Worm (Caenorhabditis elegans): ENCODE data around the gene srx-36.

srx-36 gene

ce11 chrV:7130974-7131373 is at the start of gene srx-36:
TSS of gene srx-36 (minus strand) at chrV:7131074.
- no peak for TF ChIP-seq fax-1 (tag; optimal IDR thresholded peaks at IDR 0.05)
- no peak for TF ChIP-seq dmd-4 (tag; optimal IDR thresholded peaks at IDR 0.05; ENCODE audit: borderline replicate concordance)
- TF ChIP-seq elt-4 (tag; optimal IDR thresholded peaks at IDR 0.05) = no peak
- no peak for TF ChIP-seq ceh-18 (tag; optimal IDR thresholded peaks at IDR 0.05)
- TF ChIP-seq hlh-8 (tag; optimal IDR thresholded peaks at IDR 0.05) = no peak
- no peak for TF ChIP-seq che-1 (tag; optimal IDR thresholded peaks at IDR 0.05)
- no peak for TF ChIP-seq npax-4 (tag; optimal IDR thresholded peaks at IDR 0.05)
- no peak for TF ChIP-seq pag-3 (tag; optimal IDR thresholded peaks at IDR 0.05; ENCODE audit: borderline replicate concordance)
- no peak for TF ChIP-seq C08G9.2 (tag; optimal IDR thresholded peaks at IDR 0.05)
- no peak for TF ChIP-seq sox-2 (GFP tag; IDR thresholded peaks at IDR 0.05)
- TF ChIP-seq ceh-9 (tag; optimal IDR thresholded peaks at IDR 0.05) = no peak
- no peak for TF ChIP-seq nhr-232 (tag; optimal IDR thresholded peaks at IDR 0.05)
- no peak for TF ChIP-seq syd-9 (tag; optimal IDR thresholded peaks at IDR 0.05)
- no peak for TF ChIP-seq ceh-2 (tag; optimal IDR thresholded peaks at IDR 0.05)

ce11 chrV:7178843-7179242 is 48.0 kb upstream of the srx-36 start, which contains the start of gene cpsf-2:
TSS of gene cpsf-2 (plus strand) at chrV:7179172.
- no peak for TF ChIP-seq fkh-6 (tag; optimal IDR thresholded peaks at IDR 0.05)
- no peak for TF ChIP-seq ref-2 (tag; optimal IDR thresholded peaks at IDR 0.05)
- TF ChIP-seq pros-1 (tag; optimal IDR thresholded peaks at IDR 0.05) = no peak
- no peak for TF ChIP-seq ztf-16 (tag; optimal IDR thresholded peaks at IDR 0.05)
- no peak for TF ChIP-seq ceh-9 (tag; optimal IDR thresholded peaks at IDR 0.05)
- no peak for TF ChIP-seq dmd-4 (tag; optimal IDR thresholded peaks at IDR 0.05; ENCODE audit: borderline replicate concordance)
- no peak for TF ChIP-seq fax-1 (tag; optimal IDR thresholded peaks at IDR 0.05)
- no peak for TF ChIP-seq ceh-19 (GFP tag; optimal IDR thresholded peaks at IDR 0.05)
- TF ChIP-seq ceh-48 (tag; optimal IDR thresholded peaks at IDR 0.05) = no peak
- no peak for TF ChIP-seq sdc-2 (tag; optimal IDR thresholded peaks at IDR 0.05)

DNA sequence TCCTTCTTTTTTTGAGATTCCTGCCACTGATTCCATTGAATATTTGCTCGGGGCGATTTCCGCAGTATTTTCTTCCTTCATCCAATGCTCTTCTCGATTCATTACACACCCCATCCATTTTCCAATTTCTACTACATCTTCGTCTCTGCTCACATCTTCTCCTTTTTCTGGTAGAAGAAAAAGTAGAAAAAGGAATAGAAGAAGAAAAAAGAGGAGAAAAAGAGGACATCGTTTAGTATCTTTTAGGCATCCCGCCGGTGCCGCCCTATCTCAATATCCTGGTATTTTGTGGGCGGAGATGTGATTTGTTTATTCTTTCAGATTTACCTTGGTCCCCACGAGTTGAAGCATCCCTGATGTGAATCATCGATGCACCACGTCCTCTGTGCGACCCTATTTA is 44.3 kb upstream of the srx-36 start, which contains the start of gene lgc-39:
Gene lgc-39 (plus strand): TSS at position 301 of the 400 bp plus-strand sequence.
- TF ChIP-seq fkh-6 (tag; optimal IDR thresholded peaks at IDR 0.05) (no peak), unc-3 (GFP tag; conservative IDR thresholded peaks at IDR 0.05) (no peak), unc-3 (tag; optimal IDR thresholded peaks at IDR 0.05) (no peak), gmeb-2 (tag; optimal IDR thresholded peaks at IDR 0.05) (no peak)

DNA sequence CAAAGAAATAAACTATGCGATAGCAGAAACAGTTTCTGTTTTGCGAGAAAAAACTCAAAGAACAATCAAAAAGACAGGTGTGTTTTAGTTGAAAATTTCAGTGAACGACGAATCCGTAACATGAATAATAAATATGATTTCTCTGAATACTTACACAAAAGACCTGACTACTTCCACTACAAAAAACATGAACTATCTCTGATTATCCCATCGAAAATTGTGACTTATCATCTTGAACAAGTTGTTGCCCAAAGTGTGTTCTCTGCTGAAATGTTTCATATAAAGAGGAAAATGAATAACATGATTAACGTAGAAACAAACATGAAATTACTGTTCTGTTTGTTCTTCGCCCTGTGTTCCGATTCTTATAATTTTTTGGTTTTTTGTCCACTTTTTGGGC is 35.8 kb upstream of the srx-36 start, which contains the start of gene ugt-36:
Gene ugt-36 (plus strand): TSS at position 301 of the 400 bp plus-strand sequence.
- no peak for TF ChIP-seq ceh-48 (tag; optimal IDR thresholded peaks at IDR 0.05)
- TF ChIP-seq ref-2 (tag; optimal IDR thresholded peaks at IDR 0.05) = no peak
- no peak for TF ChIP-seq pat-9 (tag; optimal IDR thresholded peaks at IDR 0.05)
- TF ChIP-seq elt-2 (tag; optimal IDR thresholded peaks at IDR 0.05) = no peak
- no peak for TF ChIP-seq ahr-1 (tag; optimal IDR thresholded peaks at IDR 0.05)
- TF ChIP-seq ceh-19 (GFP tag; optimal IDR thresholded peaks at IDR 0.05) = no peak
- TF ChIP-seq ceh-24 (tag; optimal IDR thresholded peaks at IDR 0.05) = no peak
- no peak for TF ChIP-seq fax-1 (tag; optimal IDR thresholded peaks at IDR 0.05)
- no peak for TF ChIP-seq dve-1 (tag; optimal IDR thresholded peaks at IDR 0.05)
- no peak for TF ChIP-seq unc-86 (tag; optimal IDR thresholded peaks at IDR 0.05)
- TF ChIP-seq eyg-1 (tag; optimal IDR thresholded peaks at IDR 0.05) = no peak
- no peak for TF ChIP-seq pax-1 (tag; optimal IDR thresholded peaks at IDR 0.05)
- TF ChIP-seq madf-2 (tag; optimal IDR thresholded peaks at IDR 0.05) = no peak
- no peak for TF ChIP-seq dmd-4 (tag; optimal IDR thresholded peaks at IDR 0.05; ENCODE audit: borderline replicate concordance)
- no peak for TF ChIP-seq ttx-3 (tag; optimal IDR thresholded peaks at IDR 0.05)
- TF ChIP-seq sox-2 (GFP tag; IDR thresholded peaks at IDR 0.05) = no peak
- TF ChIP-seq rnt-1 (tag; optimal IDR thresholded peaks at IDR 0.05) = no peak
- TF ChIP-seq ceh-45 (GFP tag; IDR thresholded peaks at IDR 0.05) = no peak
- no peak for TF ChIP-seq ceh-22 (tag; optimal IDR thresholded peaks at IDR 0.05)

Data from whole organism, late embryonic.